Worm (Caenorhabditis elegans): ENCODE results near the gene lact-9.

ce11 chrIV:13797859-13798374 lies 12.5 kb upstream of the lact-9 start, which contains the start of gene Y45F10D.6:
- TF ChIP-seq ama-1 (optimal IDR thresholded peaks at IDR 0.05), result no peak
- no peak for TF ChIP-seq ama-1 (GFP tag; optimal IDR thresholded peaks at IDR 0.05)
- no peak for TF ChIP-seq nfya-1 (tag; optimal IDR thresholded peaks at IDR 0.05; ENCODE audit: borderline replicate concordance, insufficient read depth)
- TF ChIP-seq sptf-2 (GFP tag; optimal IDR thresholded peaks at IDR 0.05), result no peak
- TF ChIP-seq snpc-4 (GFP tag; optimal IDR thresholded peaks at IDR 0.05), result no peak
- no peak for TF ChIP-seq snpc-4 (tag; optimal IDR thresholded peaks at IDR 0.05)
- no peak for TF ChIP-seq pbrm-1 (GFP tag; IDR thresholded peaks at IDR 0.05)
- no peak for TF ChIP-seq F55B11.4 (tag; optimal IDR thresholded peaks at IDR 0.05; ENCODE audit: borderline replicate concordance, insufficient read depth)
- TF ChIP-seq nhr-120 (GFP tag; IDR thresholded peaks at IDR 0.05), result no peak
- TF ChIP-seq K11D2.4 (GFP tag; IDR thresholded peaks at IDR 0.05), result no peak
